Worm (Caenorhabditis elegans) whole organism, young adult: Measurements from ENCODE around the gene F55G1.15.

Experiments used
- D2030.7 ChIP-seq: fragments of 200-800 bp; sonication (Bioruptor generic); IDR thresholded peaks from 2 replicates; pipeline ENCODE4 v1.3.6; 2022; ENCODE audit warnings: missing genetic modification reagents, missing genetic modification characterization, missing compliant biosample characterization
- F10E7.11 ChIP-seq: sonication (generic microtip); optimal IDR thresholded peaks from 2 replicates; lab custom pipeline; 2017; ENCODE audit warnings: mild to moderate bottlenecking, missing genetic modification characterization, moderate library complexity, missing compliant biosample characterization
- F37B4.10 ChIP-seq: fragments of 200-800 bp; sonication (Bioruptor generic); IDR thresholded peaks from 2 replicates; pipeline ENCODE4 v1.3.6; 2022; ENCODE audit warnings: missing genetic modification characterization, missing compliant biosample characterization
- F52B5.7 ChIP-seq: sonication (generic microtip); optimal IDR thresholded peaks from 2 replicates; lab custom pipeline; 2016; ENCODE audit warnings: mild to moderate bottlenecking, missing genetic modification characterization, missing compliant biosample characterization
- F55B11.4 ChIP-seq: sonication (generic microtip); optimal IDR thresholded peaks from 2 replicates; lab custom pipeline; 2016; ENCODE audit warnings: missing compliant biosample characterization, missing genetic modification characterization, borderline replicate concordance; ENCODE audit not compliant: insufficient read depth
- K11D2.4 ChIP-seq: fragments of 200-800 bp; sonication (Bioruptor generic); IDR thresholded peaks from 2 replicates; pipeline ENCODE4 v1.3.6; 2022; ENCODE audit warnings: missing genetic modification reagents, missing genetic modification characterization, missing compliant biosample characterization
- Y53F4B.3 ChIP-seq: fragments of 200-800 bp; sonication (Bioruptor generic); IDR thresholded peaks from 2 replicates; pipeline ENCODE4 v1.3.6; 2022; ENCODE audit warnings: missing genetic modification reagents, missing genetic modification characterization, missing compliant biosample characterization
- Y53G8AR.9 ChIP-seq: fragments of 200-800 bp; sonication (Bioruptor generic); conservative IDR thresholded peaks from 2 replicates; pipeline ENCODE4 v1.3.6; 2022; ENCODE audit warnings: missing genetic modification reagents, missing genetic modification characterization, missing compliant biosample characterization
- Y79H2A.3 ChIP-seq: fragments of 200-800 bp; sonication (Bioruptor generic); conservative IDR thresholded peaks from 2 replicates; pipeline ENCODE4 v1.3.6; 2022; ENCODE audit warnings: missing genetic modification reagents, missing genetic modification characterization, missing compliant biosample characterization
- ama-1 ChIP-seq, 3 experiments: fragments of 150-350 bp in 1 of 3; sonication (generic microtip) in 2 of 3; optimal IDR thresholded peaks; 2 replicates each; lab custom pipeline; 2014 to 2018; ENCODE audit warnings: missing biosample characterization in 2 of 3, missing genetic modification characterization in 2 of 3, missing genetic modification reagents in 2 of 3
- athp-1 ChIP-seq: sonication (generic microtip); optimal IDR thresholded peaks from 2 replicates; lab custom pipeline; 2017; ENCODE audit warnings: mild to moderate bottlenecking, missing genetic modification characterization, missing compliant biosample characterization
- attf-3 ChIP-seq: fragments of 200-800 bp; sonication (Bioruptor generic); conservative IDR thresholded peaks from 2 replicates; pipeline ENCODE4 v1.3.6; 2022; ENCODE audit warnings: missing genetic modification reagents, missing genetic modification characterization, missing compliant biosample characterization
- attf-6 ChIP-seq: fragments of 200-800 bp; sonication (Bioruptor generic); IDR thresholded peaks from 2 replicates; pipeline ENCODE4 v1.3.6; 2022; ENCODE audit warnings: missing genetic modification reagents, missing genetic modification characterization, missing compliant biosample characterization
- cebp-1 ChIP-seq, 2 experiments: fragments of 200-800 bp in 1 of 2; sonication (Bioruptor generic) in 1 of 2; sonication (generic microtip) in 1 of 2; IDR thresholded peaks in 1 of 2; optimal IDR thresholded peaks in 1 of 2; 2 replicates each; pipeline versions ENCODE4 v1.3.6 to Lab custom; 2017 to 2022; ENCODE audit warnings: missing compliant biosample characterization in 2 of 2, missing genetic modification characterization in 2 of 2, mild to moderate bottlenecking in 1 of 2, missing genetic modification reagents in 1 of 2, moderate library complexity in 1 of 2
- ceh-100 ChIP-seq: fragments of 200-800 bp; sonication (Bioruptor generic); IDR thresholded peaks from 2 replicates; pipeline ENCODE4 v1.3.6; 2022; ENCODE audit warnings: missing genetic modification reagents, missing genetic modification characterization, missing compliant biosample characterization
- ceh-27 ChIP-seq: fragments of 200-800 bp; sonication (Bioruptor generic); optimal IDR thresholded peaks from 2 replicates; lab custom pipeline; 2018; ENCODE audit warnings: mild to moderate bottlenecking, missing genetic modification characterization, moderate library complexity, missing compliant biosample characterization
- ceh-58 ChIP-seq: fragments of 200-800 bp; sonication (Bioruptor generic); IDR thresholded peaks from 2 replicates; pipeline ENCODE4 v1.3.6; 2022; ENCODE audit warnings: missing genetic modification characterization, missing compliant biosample characterization
- ceh-79 ChIP-seq: sonication (generic microtip); optimal IDR thresholded peaks from 2 replicates; lab custom pipeline; 2017; ENCODE audit warnings: mild to moderate bottlenecking, missing genetic modification characterization, missing compliant biosample characterization
- dpl-1 ChIP-seq: fragments of 150-350 bp; optimal IDR thresholded peaks from 2 replicates; lab custom pipeline; 2014; ENCODE audit warnings: missing biosample characterization, missing genetic modification reagents, missing genetic modification characterization
- efl-1 ChIP-seq: fragments of 150-350 bp; optimal IDR thresholded peaks from 2 replicates; lab custom pipeline; 2014; ENCODE audit warnings: missing biosample characterization, missing genetic modification reagents, missing genetic modification characterization
- egrh-3 ChIP-seq: fragments of 200-800 bp; sonication (Bioruptor generic); IDR thresholded peaks from 2 replicates; pipeline ENCODE4 v1.3.6; 2022; ENCODE audit warnings: missing genetic modification reagents, missing genetic modification characterization, missing compliant biosample characterization
- ets-4 ChIP-seq: fragments of 200-800 bp; sonication (Bioruptor generic); optimal IDR thresholded peaks from 2 replicates; lab custom pipeline; 2018; ENCODE audit warnings: mild to moderate bottlenecking, missing genetic modification characterization, missing compliant biosample characterization
- him-1 ChIP-seq: sonication (generic microtip); optimal IDR thresholded peaks from 2 replicates; lab custom pipeline; 2016; ENCODE audit warnings: missing genotype, missing genetic modification reagents, missing genetic modification characterization, missing compliant biosample characterization
- hlh-26 ChIP-seq: fragments of 200-800 bp; sonication (Bioruptor generic); conservative IDR thresholded peaks from 2 replicates; pipeline ENCODE4 v1.3.6; 2022; ENCODE audit warnings: missing genetic modification reagents, missing genetic modification characterization, missing compliant biosample characterization
- hrde-1 ChIP-seq: sonication (generic microtip); optimal IDR thresholded peaks from 2 replicates; lab custom pipeline; 2016; ENCODE audit warnings: missing genetic modification characterization, mild to moderate bottlenecking, missing compliant biosample characterization, moderate library complexity, missing genotype, missing genetic modification reagents, borderline replicate concordance
- lin-35 ChIP-seq, 3 experiments: fragments of 150-350 bp in 2 of 3; sonication (generic microtip) in 1 of 3; optimal IDR thresholded peaks; 2 replicates each; lab custom pipeline; 2014 to 2018; ENCODE audit warnings: missing biosample characterization in 3 of 3, missing genetic modification characterization in 3 of 3, missing genetic modification reagents in 3 of 3
- lir-1 ChIP-seq: fragments of 200-800 bp; sonication (Bioruptor generic); conservative IDR thresholded peaks from 2 replicates; pipeline ENCODE4 v1.3.6; 2022; ENCODE audit warnings: missing genetic modification reagents, missing genetic modification characterization, missing compliant biosample characterization
- madf-10 ChIP-seq: sonication (generic microtip); optimal IDR thresholded peaks from 2 replicates; lab custom pipeline; 2016; ENCODE audit warnings: mild to moderate bottlenecking, missing genetic modification characterization, missing compliant biosample characterization
- madf-3 ChIP-seq: fragments of 200-800 bp; sonication (Bioruptor generic); IDR thresholded peaks from 2 replicates; pipeline ENCODE4 v1.3.6; 2022; ENCODE audit warnings: missing genetic modification reagents, missing genetic modification characterization, missing compliant biosample characterization
- madf-6 ChIP-seq: fragments of 200-800 bp; sonication (Bioruptor generic); IDR thresholded peaks from 2 replicates; pipeline ENCODE4 v1.3.6; 2022; ENCODE audit warnings: missing genetic modification reagents, missing genetic modification characterization, missing compliant biosample characterization
- madf-8 ChIP-seq: fragments of 200-800 bp; sonication (Bioruptor generic); conservative IDR thresholded peaks from 2 replicates; pipeline ENCODE4 v1.3.6; 2022; ENCODE audit warnings: missing genetic modification reagents, missing genetic modification characterization, missing compliant biosample characterization
- mel-28 ChIP-seq: sonication (generic microtip); optimal IDR thresholded peaks from 2 replicates; lab custom pipeline; 2016; ENCODE audit warnings: borderline replicate concordance, mild to moderate bottlenecking, missing genetic modification characterization, missing compliant biosample characterization
- mes-4 ChIP-seq: sonication (generic microtip); optimal IDR thresholded peaks from 2 replicates; lab custom pipeline; 2016; ENCODE audit warnings: missing genotype, missing genetic modification characterization, missing compliant biosample characterization
- pbrm-1 ChIP-seq: fragments of 200-800 bp; sonication (Bioruptor generic); IDR thresholded peaks from 2 replicates; pipeline ENCODE4 v1.3.6; 2022; ENCODE audit warnings: missing genetic modification reagents, missing genetic modification characterization, missing compliant biosample characterization
- rcor-1 ChIP-seq: fragments of 200-800 bp; sonication (Bioruptor generic); IDR thresholded peaks from 2 replicates; pipeline ENCODE4 v1.3.6; 2022; ENCODE audit warnings: missing genetic modification reagents, missing genetic modification characterization, missing compliant biosample characterization
- rec-8 ChIP-seq, 2 experiments: sonication (generic microtip); optimal IDR thresholded peaks; 2 replicates each; lab custom pipeline; 2016; ENCODE audit warnings: mild to moderate bottlenecking in 2 of 2, missing genetic modification characterization in 2 of 2, missing genetic modification reagents in 2 of 2, missing genotype in 2 of 2, missing biosample characterization in 1 of 2, missing compliant biosample characterization in 1 of 2, moderate library complexity in 1 of 2
- repo-1 ChIP-seq: sonication (generic microtip); optimal IDR thresholded peaks from 2 replicates; lab custom pipeline; 2017; ENCODE audit warnings: mild to moderate bottlenecking, missing genetic modification characterization, missing compliant biosample characterization
- rpc-1 ChIP-seq, 2 experiments: fragments of 150-350 bp in 1 of 2; sonication (generic microtip) in 1 of 2; optimal IDR thresholded peaks; 2 replicates each; lab custom pipeline; 2014 to 2018; ENCODE audit warnings: missing biosample characterization in 1 of 2, missing genetic modification characterization in 1 of 2, missing genetic modification reagents in 1 of 2, missing genotype in 1 of 2
- snpc-1.3 ChIP-seq: sonication (generic microtip); optimal IDR thresholded peaks from 2 replicates; lab custom pipeline; 2017; ENCODE audit warnings: missing genetic modification characterization, mild to moderate bottlenecking, missing compliant biosample characterization, antibody characterized with exemption, moderate library complexity, missing genotype, missing genetic modification reagents; ENCODE audit not compliant: insufficient read depth
- somi-1 ChIP-seq: fragments of 200-800 bp; sonication (Bioruptor generic); optimal IDR thresholded peaks from 2 replicates; lab custom pipeline; 2018; ENCODE audit warnings: mild to moderate bottlenecking, missing genetic modification characterization, missing compliant biosample characterization
- tlf-1 ChIP-seq: fragments of 200-800 bp; sonication (Bioruptor generic); optimal IDR thresholded peaks from 2 replicates; lab custom pipeline; 2018; ENCODE audit warnings: mild to moderate bottlenecking, missing genetic modification characterization, missing compliant biosample characterization
- unc-130 ChIP-seq: sonication (generic microtip); optimal IDR thresholded peaks from 2 replicates; lab custom pipeline; 2016; ENCODE audit warnings: missing genetic modification reagents, missing genetic modification characterization, missing compliant biosample characterization
- zfh-2 ChIP-seq: fragments of 200-800 bp; sonication (Bioruptor generic); conservative IDR thresholded peaks from 2 replicates; pipeline ENCODE4 v1.3.6; 2022; ENCODE audit warnings: missing genetic modification reagents, missing genetic modification characterization, missing compliant biosample characterization
- ztf-25 ChIP-seq: fragments of 200-800 bp; sonication (Bioruptor generic); IDR thresholded peaks from 2 replicates; pipeline ENCODE4 v1.3.6; 2022; ENCODE audit warnings: missing genetic modification reagents, missing genetic modification characterization, missing compliant biosample characterization
- ztf-3 ChIP-seq: fragments of 200-800 bp; sonication (Bioruptor generic); optimal IDR thresholded peaks from 2 replicates; lab custom pipeline; 2018; ENCODE audit warnings: mild to moderate bottlenecking, missing genetic modification characterization, missing compliant biosample characterization

Gene F55G1.15

DNA sequence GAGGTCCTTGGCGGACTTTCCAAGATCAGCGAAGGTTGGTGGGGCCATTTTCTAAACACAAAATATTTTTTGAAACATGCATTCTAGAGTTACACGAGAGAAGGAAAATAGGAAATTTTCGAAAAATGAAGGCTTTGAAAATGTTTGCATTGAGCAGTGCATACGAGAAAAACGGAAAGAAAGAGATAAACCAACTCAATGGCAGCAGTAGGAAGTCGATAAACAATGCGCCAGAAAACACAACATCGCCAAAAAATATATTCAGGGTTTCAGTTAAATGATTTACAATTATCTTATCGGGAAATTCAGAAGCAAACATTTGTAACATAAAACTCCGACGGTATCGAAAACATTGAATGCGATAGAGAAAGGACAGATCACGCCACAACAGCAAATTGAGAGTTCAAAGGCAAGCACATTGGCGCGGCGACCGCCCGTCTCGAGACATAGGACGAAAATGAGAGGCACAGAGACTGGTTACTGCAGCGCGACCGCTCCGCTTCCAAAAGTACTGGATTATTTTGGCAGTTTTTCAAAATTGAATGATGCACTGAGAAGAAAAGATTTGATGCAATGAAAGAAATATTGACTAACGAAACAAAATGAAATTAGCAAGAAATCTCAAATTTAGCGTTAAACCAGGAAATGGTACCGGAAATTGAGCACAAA lies 6.7 kb upstream of the F55G1.15 start, which contains the start of the genes vdac-1 and R05G6.5 (continued):
- TF ChIP-seq lir-1 (GFP tag; lab: Robert Waterston, UW) (no peak), mes-4 (tag; lab: Kevin White, UChicago) (no peak), dpl-1 (GFP tag; lab: Kevin White, UChicago) (peak; percentile 16), ceh-79 (tag; lab: Kevin White, UChicago) (no peak), F37B4.10 (GFP tag; lab: Robert Waterston, UW) (no peak), attf-3 (GFP tag; lab: Robert Waterston, UW) (peak; percentile 67), F55B11.4 (no peak), F10E7.11 (tag; lab: Kevin White, UChicago) (no peak), hlh-26 (GFP tag; lab: Robert Waterston, UW) (no peak), pbrm-1 (GFP tag; lab: Robert Waterston, UW) (0 out of 2 replicates have a peak, but pooled peaks have one; percentile 55), tlf-1 (GFP tag; lab: Kevin White, UChicago) (no peak), ceh-100 (GFP tag; lab: Robert Waterston, UW) (0 out of 2 replicates have a peak, but pooled peaks have one; percentile 40), unc-130 (GFP tag; lab: Kevin White, UChicago) (no peak), Y79H2A.3 (GFP tag; lab: Robert Waterston, UW) (no peak), rcor-1 (peak; percentile 39; the same call in 1 of the 2 replicates), ceh-58 (GFP tag; lab: Robert Waterston, UW) (no peak), Y53F4B.3 (no peak), Y53G8AR.9 (GFP tag; lab: Robert Waterston, UW) (peak; percentile 86), ceh-27 (GFP tag; lab: Kevin White, UChicago) (peak; percentile 79), madf-6 (GFP tag; lab: Robert Waterston, UW) (peak; percentile 45; the same call in 1 of the 2 replicates), snpc-1.3 (no peak), D2030.7 (GFP tag; lab: Robert Waterston, UW) (no peak), cebp-1 (GFP tag; IDR thresholded peaks at IDR 0.05; lab: Robert Waterston, UW) (no peak), cebp-1 (tag; optimal IDR thresholded peaks at IDR 0.05; lab: Kevin White, UChicago) (peak; percentile 73), ztf-25 (GFP tag; lab: Robert Waterston, UW) (no peak), repo-1 (tag; lab: Kevin White, UChicago) (peak; percentile 45), rec-8 (tag; optimal IDR thresholded peaks at IDR 0.05; lab: Kevin White, UChicago) (no peak), somi-1 (GFP tag; lab: Kevin White, UChicago) (peak; percentile 65), madf-3 (GFP tag; lab: Robert Waterston, UW) (peak; percentile 97), ztf-3 (no peak), ama-1 (optimal IDR thresholded peaks at IDR 0.05; lab: Kevin White, UChicago) (no peak), ama-1 (GFP tag; optimal IDR thresholded peaks at IDR 0.05; lab: Kevin White, UChicago) (no peak), ets-4 (GFP tag; lab: Kevin White, UChicago) (peak; percentile 48), madf-10 (tag; lab: Kevin White, UChicago) (peak; percentile 45), athp-1 (peak; percentile 38), attf-6 (GFP tag; lab: Robert Waterston, UW) (no peak; the same call in 1 of the 2 replicates), F52B5.7 (tag; lab: Kevin White, UChicago) (peak; percentile 35), lin-35 (GFP tag; optimal IDR thresholded peaks at IDR 0.05; lab: Kevin White, UChicago) (peak in 1 of 3 experiments; percentile 73), efl-1 (GFP tag; lab: Kevin White, UChicago) (no peak), zfh-2 (GFP tag; lab: Robert Waterston, UW) (no peak; the same call in none of the 2 replicates), K11D2.4 (GFP tag; lab: Robert Waterston, UW) (peak; percentile 54; the same call in 1 of the 2 replicates), him-1 (tag; lab: Kevin White, UChicago) (no peak), hrde-1 (tag; lab: Kevin White, UChicago) (no peak), madf-8 (GFP tag; lab: Robert Waterston, UW) (no peak), rpc-1 (optimal IDR thresholded peaks at IDR 0.05; lab: Kevin White, UChicago) (no peak), rpc-1 (tag; optimal IDR thresholded peaks at IDR 0.05; lab: Kevin White, UChicago) (no peak), mel-28 (tag; lab: Kevin White, UChicago) (no peak), egrh-3 (GFP tag; lab: Robert Waterston, UW) (0 out of 2 replicates have a peak, but pooled peaks have one; percentile 8)
